Worm (Caenorhabditis elegans) whole organism, young adult: ENCODE measurements around the gene F43C9.1.
A peak's percentile ranks its signal among the peaks of the same experiment; 100 is the strongest.

Source experiments
- C17E4.6 ChIP-seq: fragments of 200-800 bp; sonication (Bioruptor generic); IDR thresholded peaks from 2 replicates; pipeline ENCODE4 v1.3.6; 2022; ENCODE audit warnings: missing genetic modification reagents, missing genetic modification characterization, missing compliant biosample characterization
- F22D6.2 ChIP-seq: sonication (generic microtip); optimal IDR thresholded peaks from 2 replicates; lab custom pipeline; 2016; ENCODE audit warnings: mild to moderate bottlenecking, missing genetic modification characterization, missing compliant biosample characterization
- F23B12.7 ChIP-seq: sonication (generic microtip); optimal IDR thresholded peaks from 2 replicates; lab custom pipeline; 2017; ENCODE audit warnings: missing genetic modification characterization, mild to moderate bottlenecking, missing compliant biosample characterization, antibody characterized with exemption, moderate library complexity; ENCODE audit not compliant: insufficient read depth
- F49E8.2 ChIP-seq: sonication (generic microtip); optimal IDR thresholded peaks from 3 replicates; lab custom pipeline; 2017; ENCODE audit warnings: missing genetic modification characterization, mild to moderate bottlenecking, missing compliant biosample characterization, antibody characterized with exemption, moderate library complexity; ENCODE audit not compliant: insufficient read depth
- F52B5.7 ChIP-seq: sonication (generic microtip); optimal IDR thresholded peaks from 2 replicates; lab custom pipeline; 2016; ENCODE audit warnings: mild to moderate bottlenecking, missing genetic modification characterization, missing compliant biosample characterization
- F57A8.1 ChIP-seq: fragments of 200-800 bp; sonication (Bioruptor generic); optimal IDR thresholded peaks from 2 replicates; lab custom pipeline; 2018; ENCODE audit warnings: mild to moderate bottlenecking, missing genetic modification characterization, moderate library complexity, missing compliant biosample characterization
- ZK185.1 ChIP-seq: sonication (generic microtip); optimal IDR thresholded peaks from 2 replicates; lab custom pipeline; 2016; ENCODE audit warnings: mild to moderate bottlenecking, missing genetic modification characterization, missing compliant biosample characterization; ENCODE audit not compliant: poor library complexity, severe bottlenecking
- ama-1 ChIP-seq, 3 experiments: fragments of 150-350 bp in 1 of 3; sonication (generic microtip) in 2 of 3; optimal IDR thresholded peaks; 2 replicates each; lab custom pipeline; 2014 to 2018; ENCODE audit warnings: missing biosample characterization in 2 of 3, missing genetic modification characterization in 2 of 3, missing genetic modification reagents in 2 of 3
- athp-1 ChIP-seq: sonication (generic microtip); optimal IDR thresholded peaks from 2 replicates; lab custom pipeline; 2017; ENCODE audit warnings: mild to moderate bottlenecking, missing genetic modification characterization, missing compliant biosample characterization
- attf-3 ChIP-seq: fragments of 200-800 bp; sonication (Bioruptor generic); conservative IDR thresholded peaks from 2 replicates; pipeline ENCODE4 v1.3.6; 2022; ENCODE audit warnings: missing genetic modification reagents, missing genetic modification characterization, missing compliant biosample characterization
- ceh-58 ChIP-seq: fragments of 200-800 bp; sonication (Bioruptor generic); IDR thresholded peaks from 2 replicates; pipeline ENCODE4 v1.3.6; 2022; ENCODE audit warnings: missing genetic modification characterization, missing compliant biosample characterization
- ceh-79 ChIP-seq: sonication (generic microtip); optimal IDR thresholded peaks from 2 replicates; lab custom pipeline; 2017; ENCODE audit warnings: mild to moderate bottlenecking, missing genetic modification characterization, missing compliant biosample characterization
- chd-7 ChIP-seq: sonication (generic microtip); optimal IDR thresholded peaks from 2 replicates; lab custom pipeline; 2016; ENCODE audit warnings: mild to moderate bottlenecking, missing genetic modification characterization, moderate library complexity, missing compliant biosample characterization
- egl-18 ChIP-seq: fragments of 200-800 bp; sonication (Bioruptor generic); IDR thresholded peaks from 2 replicates; pipeline ENCODE4 v1.3.6; 2022; ENCODE audit warnings: missing genetic modification reagents, missing genetic modification characterization, missing compliant biosample characterization
- gei-17 ChIP-seq: fragments of 200-800 bp; sonication (Bioruptor generic); optimal IDR thresholded peaks from 2 replicates; lab custom pipeline; 2018; ENCODE audit warnings: mild to moderate bottlenecking, missing genetic modification characterization, missing compliant biosample characterization
- hlh-26 ChIP-seq: fragments of 200-800 bp; sonication (Bioruptor generic); conservative IDR thresholded peaks from 2 replicates; pipeline ENCODE4 v1.3.6; 2022; ENCODE audit warnings: missing genetic modification reagents, missing genetic modification characterization, missing compliant biosample characterization
- hsf-1 ChIP-seq: fragments of 200-800 bp; sonication (Bioruptor generic); IDR thresholded peaks from 2 replicates; pipeline ENCODE4 v1.3.6; 2022; ENCODE audit warnings: missing genetic modification reagents, missing genetic modification characterization, missing compliant biosample characterization
- let-607 ChIP-seq, 2 experiments: fragments of 200-800 bp in 1 of 2; sonication (Bioruptor generic) in 1 of 2; sonication (generic microtip) in 1 of 2; optimal IDR thresholded peaks; 2 replicates each; lab custom pipeline; 2016 to 2018; ENCODE audit warnings: mild to moderate bottlenecking in 2 of 2, missing compliant biosample characterization in 2 of 2, missing genetic modification characterization in 2 of 2, moderate library complexity in 2 of 2, missing genotype in 1 of 2
- lin-26 ChIP-seq: fragments of 200-800 bp; sonication (Bioruptor generic); IDR thresholded peaks from 2 replicates; pipeline ENCODE4 v1.3.6; 2022; ENCODE audit warnings: missing genetic modification reagents, missing genetic modification characterization, missing compliant biosample characterization
- lsl-1 ChIP-seq: fragments of 200-800 bp; sonication (Bioruptor generic); optimal IDR thresholded peaks from 2 replicates; lab custom pipeline; 2018; ENCODE audit warnings: mild to moderate bottlenecking, missing genetic modification characterization, moderate library complexity, missing compliant biosample characterization
- lsy-27 ChIP-seq: sonication (generic microtip); optimal IDR thresholded peaks from 2 replicates; lab custom pipeline; 2017; ENCODE audit warnings: missing genetic modification characterization, mild to moderate bottlenecking, missing compliant biosample characterization, antibody characterized with exemption, missing genotype, borderline replicate concordance; ENCODE audit not compliant: insufficient read depth
- madf-10 ChIP-seq: sonication (generic microtip); optimal IDR thresholded peaks from 2 replicates; lab custom pipeline; 2016; ENCODE audit warnings: mild to moderate bottlenecking, missing genetic modification characterization, missing compliant biosample characterization
- zfh-2 ChIP-seq: fragments of 200-800 bp; sonication (Bioruptor generic); conservative IDR thresholded peaks from 2 replicates; pipeline ENCODE4 v1.3.6; 2022; ENCODE audit warnings: missing genetic modification reagents, missing genetic modification characterization, missing compliant biosample characterization
- ztf-25 ChIP-seq: fragments of 200-800 bp; sonication (Bioruptor generic); IDR thresholded peaks from 2 replicates; pipeline ENCODE4 v1.3.6; 2022; ENCODE audit warnings: missing genetic modification reagents, missing genetic modification characterization, missing compliant biosample characterization
- ztf-28 ChIP-seq: fragments of 200-800 bp; sonication (Bioruptor generic); IDR thresholded peaks from 2 replicates; pipeline ENCODE4 v1.3.6; 2022; ENCODE audit warnings: missing genetic modification reagents, missing genetic modification characterization, missing compliant biosample characterization
- ztf-3 ChIP-seq: fragments of 200-800 bp; sonication (Bioruptor generic); optimal IDR thresholded peaks from 2 replicates; lab custom pipeline; 2018; ENCODE audit warnings: mild to moderate bottlenecking, missing genetic modification characterization, missing compliant biosample characterization

F43C9.1 gene

DNA sequence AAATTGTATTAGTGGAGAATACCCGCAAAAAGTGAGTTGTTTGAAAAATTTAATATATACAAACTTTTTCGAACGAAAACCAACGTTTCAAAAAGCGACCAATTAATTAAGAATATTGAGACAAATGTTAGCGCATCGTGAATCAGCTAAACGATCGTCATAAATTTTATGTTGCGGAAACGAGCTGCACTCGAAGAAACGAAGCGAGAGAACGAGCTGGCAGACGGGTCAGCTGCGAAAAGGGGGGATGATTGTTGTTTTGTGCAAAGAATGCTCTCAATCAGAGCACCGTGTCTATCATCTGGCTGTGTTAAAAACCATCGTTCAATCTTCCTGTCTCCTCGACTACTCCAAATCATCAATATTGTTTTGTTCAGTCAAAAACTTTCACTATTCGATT is 10.9 kb downstream of the F43C9.1 start:
- TF ChIP-seq F57A8.1 (no peak), attf-3 (GFP tag; lab: Robert Waterston, UW) (no peak)
- TF ChIP-seq, all 124 proteins: peak for 0

DNA sequence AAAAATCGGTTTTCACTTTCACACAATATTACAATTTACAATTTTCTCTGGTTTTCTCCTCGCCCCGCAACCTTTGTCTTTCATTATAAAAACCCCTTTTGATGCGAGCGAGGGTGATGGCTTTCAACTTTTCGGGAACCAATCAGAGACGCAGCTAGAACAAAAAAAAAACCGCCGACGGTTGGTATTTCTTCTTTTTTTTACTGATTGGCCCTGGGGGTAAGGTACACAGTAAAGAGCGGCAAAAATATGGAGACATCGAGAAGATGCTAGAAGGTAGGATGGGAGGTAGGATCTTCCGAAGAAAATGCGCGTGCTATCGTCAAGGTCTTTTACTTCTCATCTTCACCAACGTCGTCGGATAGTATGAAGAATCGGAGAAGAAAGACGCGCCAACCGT is 15.7 kb downstream of the F43C9.1 start:
- TF ChIP-seq ZK185.1 (tag; lab: Kevin White, UChicago) (no peak), ztf-3 (GFP tag; lab: Kevin White, UChicago) (no peak), egl-18 (GFP tag; lab: Robert Waterston, UW) (no peak)

DNA sequence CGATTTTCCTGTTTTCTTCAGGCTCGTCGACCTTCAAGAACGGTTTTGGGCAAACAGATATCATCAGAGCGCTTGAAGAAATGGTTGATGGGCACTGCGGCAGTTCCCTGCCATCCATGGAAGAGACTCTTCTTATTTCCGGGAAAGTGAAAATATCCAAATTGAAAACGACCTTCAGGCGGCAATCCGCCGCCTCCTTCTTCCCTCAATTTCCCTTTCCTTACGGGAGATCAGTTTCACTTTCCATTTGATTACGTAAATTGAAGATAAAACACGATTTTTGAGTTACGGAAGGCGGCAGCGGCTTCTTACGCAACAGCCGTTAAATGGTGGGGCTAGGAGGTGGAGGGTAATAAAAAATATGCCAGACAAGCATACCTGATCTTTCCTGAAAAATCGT is 16.1 kb downstream of the F43C9.1 start:
- TF ChIP-seq ceh-79 (tag; lab: Kevin White, UChicago) (no peak), ceh-58 (no peak), lsl-1 (no peak), attf-3 (GFP tag; lab: Robert Waterston, UW) (no peak), ztf-25 (GFP tag; lab: Robert Waterston, UW) (no peak), madf-10 (tag; lab: Kevin White, UChicago) (no peak), chd-7 (tag; lab: Kevin White, UChicago) (no peak), ztf-3 (GFP tag; lab: Kevin White, UChicago) (no peak), zfh-2 (GFP tag; lab: Robert Waterston, UW) (no peak), lin-26 (GFP tag; lab: Robert Waterston, UW) (no peak), hlh-26 (GFP tag; lab: Robert Waterston, UW) (no peak), ama-1 (optimal IDR thresholded peaks at IDR 0.05; lab: Kevin White, UChicago) (no peak), ama-1 (GFP tag; optimal IDR thresholded peaks at IDR 0.05; lab: Kevin White, UChicago) (no peak), F22D6.2 (tag; lab: Kevin White, UChicago) (no peak)
- TF ChIP-seq, all 124 proteins: peak for 0

ce11 chrX:4809753-4810424 is 16.8 kb downstream of the F43C9.1 start:
- no peak for TF ChIP-seq gei-17 (GFP tag; lab: Kevin White, UChicago)
- TF ChIP-seq F23B12.7 (tag; lab: Kevin White, UChicago): no peak
- TF ChIP-seq F57A8.1: no peak
- peak; percentile 21 for TF ChIP-seq ama-1 (optimal IDR thresholded peaks at IDR 0.05; lab: Kevin White, UChicago)
- TF ChIP-seq ama-1 (GFP tag; optimal IDR thresholded peaks at IDR 0.05; lab: Kevin White, UChicago): no peak
- TF ChIP-seq lsy-27 (tag; lab: Kevin White, UChicago): no peak

DNA sequence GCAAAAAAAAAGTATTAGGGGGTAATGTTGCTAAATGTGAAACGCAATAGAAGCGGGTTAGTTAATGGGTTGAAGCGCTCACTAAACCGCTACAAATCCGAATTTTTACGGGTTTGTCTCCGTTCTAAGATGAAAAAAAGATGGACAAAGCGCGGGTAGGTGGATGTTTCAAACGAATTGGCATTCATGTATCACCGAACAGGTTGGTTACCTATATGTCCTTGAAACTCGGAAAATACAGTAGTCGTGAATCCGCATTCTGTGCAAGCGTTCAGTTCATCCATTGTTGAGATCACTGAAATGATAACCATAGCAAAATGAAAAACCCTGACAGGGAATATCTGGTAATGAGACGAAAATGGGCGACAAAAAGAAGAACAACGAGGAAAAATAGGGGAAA is 18.2 kb downstream of the F43C9.1 start, which contains the start of gene ztf-16:
ztf-16 (minus strand) TSS at position 299 of the 400 bp plus-strand sequence.
- TF ChIP-seq F49E8.2 (no peak), let-607 (tag; optimal IDR thresholded peaks at IDR 0.05; lab: Kevin White, UChicago) (no peak)
- TF ChIP-seq, all 124 proteins: peak for 0

DNA sequence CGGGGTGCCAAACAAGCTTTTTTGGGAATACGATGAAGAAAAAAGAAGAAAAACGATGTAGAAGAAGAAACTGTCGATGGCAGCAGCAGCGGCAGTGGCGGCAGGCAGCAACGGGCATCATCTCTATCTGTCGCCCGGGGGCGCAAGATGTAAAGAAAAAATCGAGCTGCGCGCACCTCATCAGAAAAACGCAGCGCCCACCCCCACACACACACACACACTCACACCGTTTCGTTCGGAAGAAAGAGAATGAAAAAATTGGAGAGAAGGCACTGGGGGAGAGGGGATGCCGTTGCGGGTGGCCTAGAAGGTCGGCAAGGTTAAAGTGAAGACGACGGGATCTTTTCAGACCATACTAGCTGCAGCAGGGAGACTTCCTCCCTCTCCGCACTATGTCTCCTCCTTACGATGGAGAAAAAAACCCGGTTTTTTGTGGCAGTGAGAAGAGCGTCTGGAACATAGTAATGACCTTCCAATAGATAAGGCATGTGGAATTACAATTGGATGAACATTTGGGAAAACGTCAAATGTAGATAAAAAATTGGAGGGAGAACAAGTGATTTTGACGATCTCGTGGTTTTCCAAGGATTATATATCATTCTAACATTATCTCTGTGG is 20.1 kb downstream of the F43C9.1 start:
- TF ChIP-seq ztf-28 (GFP tag; lab: Robert Waterston, UW): 0 out of 2 replicates have a peak, but pooled peaks have one; percentile 34
- TF ChIP-seq hsf-1: no peak
- peak; percentile 76; the same call in 1 of the 2 replicates for TF ChIP-seq zfh-2 (GFP tag; lab: Robert Waterston, UW)

ce11 chrX:4818252-4818651 is 25.2 kb downstream of the F43C9.1 start, which contains the start of gene R08E3.3:
TSS of gene R08E3.3 (plus strand) at chrX:4818593.
- TF ChIP-seq C17E4.6 (GFP tag; lab: Robert Waterston, UW) (no peak), ceh-79 (tag; lab: Kevin White, UChicago) (no peak), athp-1 (tag; lab: Kevin White, UChicago) (no peak), F52B5.7 (no peak), F22D6.2 (tag; lab: Kevin White, UChicago) (no peak)
